Fruit fly (Drosophila melanogaster) whole organism, embryonic: ENCODE data around the gene Eig71Ek.

ENCODE experiments used
- Atf3 ChIP-seq: fragments of 200-800 bp; sonication (Bioruptor generic); optimal IDR thresholded peaks from 3 replicates; lab custom pipeline; 2016; ENCODE audit warnings: missing biosample characterization, missing genetic modification characterization
- B-H1 ChIP-seq: fragments of 200-800 bp; sonication (Bioruptor generic); IDR thresholded peaks from 3 replicates; pipeline ENCODE4 v1.3.6; 2022; ENCODE audit warnings: missing biosample characterization, missing genetic modification characterization
- CG1024 ChIP-seq: fragments of 200-800 bp; sonication (Bioruptor generic); IDR thresholded peaks from 2 replicates; pipeline ENCODE4 v1.3.6; 2022; ENCODE audit warnings: missing biosample characterization, missing genetic modification characterization
- CG10462 ChIP-seq: fragments of 200-800 bp; sonication (Bioruptor generic); optimal IDR thresholded peaks from 2 replicates; lab custom pipeline; 2016; ENCODE audit warnings: missing biosample characterization, missing genetic modification characterization
- CG10979 ChIP-seq: fragments of 200-800 bp; sonication (Bioruptor generic); optimal IDR thresholded peaks from 2 replicates; lab custom pipeline; 2018; ENCODE audit warnings: missing biosample characterization, mild to moderate bottlenecking, missing genetic modification characterization, moderate library complexity
- CG11723 ChIP-seq: fragments of 200-800 bp; sonication (Bioruptor generic); optimal IDR thresholded peaks from 2 replicates; lab custom pipeline; 2017; ENCODE audit warnings: missing biosample characterization, mild to moderate bottlenecking, missing genetic modification characterization
- CG14965 ChIP-seq: fragments of 200-800 bp; sonication (Bioruptor generic); optimal IDR thresholded peaks from 2 replicates; lab custom pipeline; 2016; ENCODE audit warnings: missing biosample characterization, missing genetic modification characterization, borderline replicate concordance
- CG15479 ChIP-seq: fragments of 200-800 bp; sonication (Bioruptor generic); optimal IDR thresholded peaks from 3 replicates; lab custom pipeline; 2019; ENCODE audit warnings: missing biosample characterization, mild to moderate bottlenecking, missing genetic modification characterization, moderate library complexity
- CG15696 ChIP-seq: fragments of 200-800 bp; sonication (Bioruptor generic); optimal IDR thresholded peaks from 2 replicates; lab custom pipeline; 2019; ENCODE audit warnings: missing biosample characterization, mild to moderate bottlenecking, missing genetic modification characterization, moderate library complexity
- CG1602 ChIP-seq: fragments of 200-800 bp; sonication (Bioruptor generic); optimal IDR thresholded peaks from 3 replicates; lab custom pipeline; 2016; ENCODE audit warnings: missing biosample characterization, missing genetic modification characterization
- CG16863 ChIP-seq: fragments of 200-800 bp; sonication (Bioruptor generic); optimal IDR thresholded peaks from 3 replicates; lab custom pipeline; 2016; ENCODE audit warnings: missing biosample characterization, missing genetic modification characterization
- CG17802 ChIP-seq: fragments of 200-800 bp; sonication (Bioruptor generic); optimal IDR thresholded peaks from 2 replicates; lab custom pipeline; 2018; ENCODE audit warnings: missing biosample characterization, mild to moderate bottlenecking, missing genetic modification characterization, moderate library complexity
- CG18262 ChIP-seq: fragments of 200-800 bp; optimal IDR thresholded peaks from 3 replicates; lab custom pipeline; 2019; ENCODE audit warnings: missing biosample characterization, mild to moderate bottlenecking, missing genetic modification characterization, moderate library complexity
- CG30431 ChIP-seq: fragments of 200-800 bp; sonication (Bioruptor generic); optimal IDR thresholded peaks from 2 replicates; lab custom pipeline; 2017; ENCODE audit warnings: missing biosample characterization, missing genetic modification characterization
- CG31224 ChIP-seq: fragments of 200-800 bp; sonication (Bioruptor generic); IDR thresholded peaks from 2 replicates; pipeline ENCODE4 v1.3.6; 2022; ENCODE audit warnings: missing biosample characterization, missing genetic modification characterization
- CG32532 ChIP-seq: fragments of 200-800 bp; sonication (Bioruptor generic); IDR thresholded peaks from 2 replicates; pipeline ENCODE4 v1.3.6; 2022; ENCODE audit warnings: missing biosample characterization, missing genetic modification characterization
- CG34422 ChIP-seq: fragments of 200-800 bp; sonication (Bioruptor generic); IDR thresholded peaks from 3 replicates; pipeline ENCODE4 v1.3.6; 2022; ENCODE audit warnings: missing biosample characterization, missing genetic modification characterization
- CG3726 ChIP-seq: fragments of 200-800 bp; sonication (Bioruptor generic); IDR thresholded peaks from 3 replicates; pipeline ENCODE4, ENCODE4 v1.3.6; 2022; ENCODE audit warnings: missing biosample characterization, missing genetic modification characterization
- CG4707 ChIP-seq: fragments of 200-800 bp; sonication (Bioruptor generic); optimal IDR thresholded peaks from 2 replicates; lab custom pipeline; 2018; ENCODE audit warnings: missing biosample characterization, mild to moderate bottlenecking, missing genetic modification characterization, moderate library complexity
- CG4854 ChIP-seq: fragments of 200-800 bp; sonication (Bioruptor generic); optimal IDR thresholded peaks from 2 replicates; lab custom pipeline; 2016; ENCODE audit warnings: missing biosample characterization, missing genetic modification characterization, inconsistent platforms
- CG5245 ChIP-seq: fragments of 200-800 bp; sonication (Bioruptor generic); optimal IDR thresholded peaks from 3 replicates; lab custom pipeline; 2016; ENCODE audit warnings: missing biosample characterization, missing genetic modification characterization
- CG6765 ChIP-seq: fragments of 200-800 bp; sonication (Bioruptor generic); optimal IDR thresholded peaks from 3 replicates; lab custom pipeline; 2017; ENCODE audit warnings: missing biosample characterization, mild to moderate bottlenecking, missing genetic modification characterization
- CG6791 ChIP-seq: fragments of 200-800 bp; sonication (Bioruptor generic); IDR thresholded peaks from 3 replicates; pipeline ENCODE4 v1.3.6; 2022; ENCODE audit warnings: missing biosample characterization, missing genetic modification characterization; ENCODE audit not compliant: partially characterized antibody
- CG8089 ChIP-seq: fragments of 200-800 bp; sonication (Bioruptor generic); optimal IDR thresholded peaks from 3 replicates; lab custom pipeline; 2016; ENCODE audit warnings: missing biosample characterization, missing genetic modification characterization
- CG9727 ChIP-seq: fragments of 200-800 bp; sonication (Bioruptor generic); optimal IDR thresholded peaks from 3 replicates; lab custom pipeline; 2017; ENCODE audit warnings: missing biosample characterization, mild to moderate bottlenecking, missing genetic modification characterization
- Dbx ChIP-seq: fragments of 200-800 bp; sonication (Bioruptor generic); IDR thresholded peaks from 3 replicates; pipeline ENCODE4 v1.3.6; 2022; ENCODE audit warnings: missing biosample characterization, missing genetic modification characterization
- Doc3 ChIP-seq: fragments of 200-800 bp; sonication (Bioruptor generic); IDR thresholded peaks from 3 replicates; pipeline ENCODE4 v1.3.6; 2022; ENCODE audit warnings: missing biosample characterization, missing genetic modification characterization; ENCODE audit not compliant: partially characterized antibody
- Dp ChIP-seq: fragments of 200-800 bp; sonication (Bioruptor generic); optimal IDR thresholded peaks from 2 replicates; lab custom pipeline; 2018; ENCODE audit warnings: missing biosample characterization, mild to moderate bottlenecking, missing genetic modification characterization, moderate library complexity
- HLH3B ChIP-seq: fragments of 200-800 bp; sonication (Bioruptor generic); IDR thresholded peaks from 2 replicates; pipeline ENCODE4 v1.3.6; 2022; ENCODE audit warnings: missing biosample characterization, missing genetic modification characterization
- Hr51 ChIP-seq, 2 experiments: fragments of 200-800 bp; sonication (Bioruptor generic); optimal IDR thresholded peaks; 2 replicates in 1 of 2; 3 replicates in 1 of 2; lab custom pipeline; 2016 to 2018; ENCODE audit warnings: missing biosample characterization in 2 of 2, missing genetic modification characterization in 2 of 2, mild to moderate bottlenecking in 1 of 2, moderate library complexity in 1 of 2
- Kr ChIP-seq: fragments of 200-800 bp; sonication (Bioruptor generic); optimal IDR thresholded peaks from 2 replicates; lab custom pipeline; 2017; ENCODE audit warnings: missing biosample characterization, mild to moderate bottlenecking, missing genetic modification characterization
- Neu2 ChIP-seq: fragments of 200-800 bp; sonication (Bioruptor generic); optimal IDR thresholded peaks from 3 replicates; lab custom pipeline; 2016; ENCODE audit warnings: missing biosample characterization, missing genetic modification characterization, borderline replicate concordance
- PHDP ChIP-seq: fragments of 200-800 bp; sonication (Bioruptor generic); optimal IDR thresholded peaks from 3 replicates; lab custom pipeline; 2018; ENCODE audit warnings: missing biosample characterization, mild to moderate bottlenecking, missing genetic modification characterization, moderate library complexity
- Ptx1 ChIP-seq: fragments of 200-800 bp; sonication (Bioruptor generic); IDR thresholded peaks from 2 replicates; pipeline ENCODE4 v1.3.6; 2022; ENCODE audit warnings: missing biosample characterization, missing genetic modification characterization
- Spps ChIP-seq: fragments of 200-800 bp; sonication (Bioruptor generic); optimal IDR thresholded peaks from 2 replicates; lab custom pipeline; 2018; ENCODE audit warnings: missing biosample characterization, mild to moderate bottlenecking, missing genetic modification characterization
- Stat92E ChIP-seq, 3 experiments: fragments of >200 bp in 2 of 3; fragments of 200-800 bp in 1 of 3; sonication (Bioruptor generic) in 1 of 3; optimal IDR thresholded peaks; 2 replicates each; lab custom pipeline; 2017 to 2019; ENCODE audit warnings: missing biosample characterization in 3 of 3, missing genetic modification characterization in 3 of 3, mild to moderate bottlenecking in 1 of 3, moderate library complexity in 1 of 3
- Tbp ChIP-seq: fragments of >200 bp; optimal IDR thresholded peaks from 2 replicates; lab custom pipeline; 2018; ENCODE audit warnings: missing biosample characterization, missing genetic modification characterization
- cwo ChIP-seq: fragments of 200-800 bp; sonication (Bioruptor generic); optimal IDR thresholded peaks from 3 replicates; lab custom pipeline; 2017; ENCODE audit warnings: missing biosample characterization, missing genetic modification characterization, mild to moderate bottlenecking, moderate library complexity, missing genetic modification reagents
- dmrt99B ChIP-seq: fragments of 200-800 bp; sonication (Bioruptor generic); optimal IDR thresholded peaks from 2 replicates; lab custom pipeline; 2018; ENCODE audit warnings: missing biosample characterization, mild to moderate bottlenecking, missing genetic modification characterization, moderate library complexity
- dpn ChIP-seq, 2 experiments: fragments of 200-800 bp; sonication (Bioruptor generic); optimal IDR thresholded peaks; 3 replicates each; lab custom pipeline; 2016; ENCODE audit warnings: missing biosample characterization in 2 of 2, missing genetic modification characterization in 2 of 2
- ham ChIP-seq: fragments of 200-800 bp; sonication (Bioruptor generic); IDR thresholded peaks from 2 replicates; pipeline ENCODE4 v1.3.6; 2022; ENCODE audit warnings: missing biosample characterization, missing genetic modification characterization
- nerfin-2 ChIP-seq: fragments of 200-800 bp; sonication (Bioruptor generic); IDR thresholded peaks from 2 replicates; pipeline ENCODE4 v1.3.6; 2022; ENCODE audit warnings: missing biosample characterization, missing genetic modification characterization; ENCODE audit not compliant: partially characterized antibody
- phol ChIP-seq: fragments of 200-800 bp; sonication (Bioruptor generic); optimal IDR thresholded peaks from 3 replicates; lab custom pipeline; 2018; ENCODE audit warnings: missing biosample characterization, mild to moderate bottlenecking, missing genetic modification characterization, moderate library complexity
- run ChIP-seq: fragments of 200-800 bp; sonication (Bioruptor generic); optimal IDR thresholded peaks from 3 replicates; lab custom pipeline; 2018; ENCODE audit warnings: missing biosample characterization, mild to moderate bottlenecking, missing genetic modification characterization
- schlank ChIP-seq: fragments of 200-800 bp; sonication (Bioruptor generic); optimal IDR thresholded peaks from 2 replicates; lab custom pipeline; 2018; ENCODE audit warnings: missing biosample characterization, mild to moderate bottlenecking, missing genetic modification characterization
- sens ChIP-seq: fragments of 200-800 bp; sonication (Bioruptor generic); peaks from one replicate; lab custom pipeline; 2016; ENCODE audit warnings: missing biosample characterization, missing genetic modification characterization
- tin ChIP-seq: fragments of 200-800 bp; sonication (Bioruptor generic); optimal IDR thresholded peaks from 3 replicates; lab custom pipeline; 2016; ENCODE audit warnings: missing biosample characterization, missing genetic modification characterization
- tna ChIP-seq: fragments of 200-800 bp; sonication (Bioruptor generic); IDR thresholded peaks from 2 replicates; pipeline ENCODE4 v1.3.6; 2022; ENCODE audit warnings: missing biosample characterization, missing genetic modification characterization; ENCODE audit not compliant: partially characterized antibody
- wor ChIP-seq: fragments of 200-800 bp; sonication (Bioruptor generic); IDR thresholded peaks from 2 replicates; pipeline ENCODE4 v1.3.6; 2022; ENCODE audit warnings: missing biosample characterization, missing genetic modification characterization

The Eig71Ek gene

DNA sequence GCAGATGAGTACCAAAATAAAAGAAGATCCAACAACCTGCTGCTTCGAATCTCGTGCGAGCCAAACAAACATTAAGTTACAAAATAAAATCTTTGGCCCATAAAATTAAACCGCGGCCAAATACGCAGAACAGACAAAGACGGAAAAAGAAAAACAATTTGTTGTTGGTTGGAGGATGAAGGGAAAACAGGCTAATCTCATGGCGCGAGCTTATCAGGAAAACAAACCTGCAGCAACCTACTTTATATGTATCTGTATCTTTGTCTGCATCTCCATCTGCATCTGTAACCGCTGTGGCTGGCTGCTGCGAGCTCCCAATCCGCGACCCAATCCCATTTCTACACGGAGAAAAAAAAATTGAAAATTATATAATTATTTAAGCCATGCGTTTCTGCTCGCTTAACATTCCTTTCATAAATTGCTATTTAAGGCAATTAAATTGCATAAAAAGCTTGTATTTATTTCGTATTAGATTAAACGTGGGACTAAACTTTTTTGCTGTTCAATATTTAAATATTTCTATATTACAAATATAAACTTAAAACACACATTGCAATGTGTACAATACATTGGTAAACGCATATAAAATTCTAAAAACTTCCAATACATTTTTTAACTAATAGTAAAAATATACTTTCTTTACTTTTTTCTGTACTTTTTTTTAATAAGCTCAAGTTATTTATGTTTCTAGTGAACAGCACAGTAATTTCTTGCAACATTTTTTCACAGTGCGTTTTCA, 31.9 kb downstream of the Eig71Ek start (continued):
- no peak for TF ChIP-seq Tbp
- TF ChIP-seq Stat92E (GFP tag; optimal IDR thresholded peaks at IDR 0.05; lab: Kevin White, UChicago): peak in 1 of 3 experiments; percentile 72
- no peak for TF ChIP-seq CG4707
- no peak for TF ChIP-seq CG6791 (GFP tag; lab: Robert Waterston, UW)
- TF ChIP-seq CG1024 (GFP tag; lab: Robert Waterston, UW): 0 out of 2 replicates have a peak, but pooled peaks have one; percentile 6
- TF ChIP-seq CG17802 (tag; lab: Kevin White, UChicago): no peak
- no peak for TF ChIP-seq CG15479
- peak; percentile 1; the same call in 1 of the 2 replicates for TF ChIP-seq HLH3B (GFP tag; lab: Robert Waterston, UW)
- no peak for TF ChIP-seq CG34422 (GFP tag; lab: Robert Waterston, UW)
- no peak for TF ChIP-seq ham (GFP tag; lab: Robert Waterston, UW)
- TF ChIP-seq CG4854 (GFP tag; lab: Kevin White, UChicago): no peak
- TF ChIP-seq CG14965 (GFP tag; lab: Kevin White, UChicago): no peak
- TF ChIP-seq CG6765 (GFP tag; lab: Kevin White, UChicago): no peak
- TF ChIP-seq dpn (GFP tag; optimal IDR thresholded peaks at IDR 0.05; lab: Kevin White, UChicago): peak in 1 of 2 experiments; percentile 4
- TF ChIP-seq CG8089 (GFP tag; lab: Kevin White, UChicago): no peak
- no peak for TF ChIP-seq CG10462 (GFP tag; lab: Kevin White, UChicago)
- no peak for TF ChIP-seq CG3726 (GFP tag; lab: Robert Waterston, UW)
- TF ChIP-seq Ptx1: no peak
- TF ChIP-seq schlank (tag; lab: Kevin White, UChicago): no peak
- TF ChIP-seq dmrt99B: peak; percentile 49
- no peak for TF ChIP-seq cwo (GFP tag; lab: Kevin White, UChicago)
- no peak for TF ChIP-seq wor (GFP tag; lab: Robert Waterston, UW)
- peak in 1 of 2 experiments; percentile 55 for TF ChIP-seq Hr51 (GFP tag; optimal IDR thresholded peaks at IDR 0.05; lab: Kevin White, UChicago)
- no peak for TF ChIP-seq Neu2 (GFP tag; lab: Kevin White, UChicago)
- no peak for TF ChIP-seq Doc3
- TF ChIP-seq CG9727 (GFP tag; lab: Kevin White, UChicago): peak; percentile 72
- TF ChIP-seq CG11723 (GFP tag; lab: Kevin White, UChicago): no peak
- TF ChIP-seq CG5245 (GFP tag; lab: Kevin White, UChicago): no peak
- TF ChIP-seq CG16863: no peak
- no peak for TF ChIP-seq CG30431
- TF ChIP-seq CG31224 (GFP tag; lab: Robert Waterston, UW): no peak
- TF ChIP-seq run (tag; lab: Kevin White, UChicago): peak; percentile 0
- peak; percentile 38 for TF ChIP-seq CG15696 (tag; lab: Kevin White, UChicago)
- TF ChIP-seq Atf3: no peak
- TF ChIP-seq PHDP (tag; lab: Kevin White, UChicago): no peak
- no peak for TF ChIP-seq Dp (GFP tag; lab: Kevin White, UChicago)
- TF ChIP-seq CG1602 (GFP tag; lab: Kevin White, UChicago): peak; percentile 45
- peak; percentile 69 for TF ChIP-seq sens
- no peak for TF ChIP-seq CG32532 (GFP tag; lab: Robert Waterston, UW)
- TF ChIP-seq B-H1 (GFP tag; lab: Robert Waterston, UW): no peak
- no peak for TF ChIP-seq Kr (GFP tag; lab: Kevin White, UChicago)
- peak; percentile 81 for TF ChIP-seq CG18262 (tag; lab: Kevin White, UChicago)
- peak; percentile 78 for TF ChIP-seq phol
- TF ChIP-seq CG10979 (tag; lab: Kevin White, UChicago): peak; percentile 78
- TF ChIP-seq Dbx (GFP tag; lab: Robert Waterston, UW): no peak
- TF ChIP-seq tna (GFP tag; lab: Robert Waterston, UW): no peak
- peak; percentile 19 for TF ChIP-seq tin (GFP tag; lab: Kevin White, UChicago)
- no peak for TF ChIP-seq nerfin-2
- no peak for TF ChIP-seq Spps (tag; lab: Kevin White, UChicago)
